Worm (Caenorhabditis elegans): Measurements from ENCODE around the gene cal-8.

Gene cal-8

DNA sequence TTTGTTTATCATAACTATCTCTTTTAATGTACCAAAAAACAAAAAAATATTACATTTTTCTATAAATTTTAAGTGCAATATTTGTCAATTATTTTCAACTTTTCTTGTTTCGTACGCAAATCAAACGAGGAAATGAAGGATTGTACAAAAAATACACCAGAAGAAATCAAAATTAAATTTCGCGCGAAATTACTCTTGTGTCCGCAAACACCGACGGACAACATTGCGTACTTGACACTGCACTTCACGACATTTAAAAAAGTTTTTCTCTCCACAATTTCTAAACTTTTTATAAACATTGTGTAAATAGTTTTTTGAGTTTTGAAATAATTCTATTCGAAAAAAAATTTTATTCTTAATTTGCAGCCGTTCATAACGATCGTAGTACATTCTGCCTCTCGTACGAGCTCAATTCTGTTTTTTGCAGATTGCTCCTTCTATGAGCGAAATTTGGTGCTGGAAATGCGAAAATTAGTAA, 7.9 kb downstream of the cal-8 start, which contains the start of gene mrps-16 (continued):
- TF ChIP-seq ceh-20 (GFP tag; IDR thresholded peaks at IDR 0.05) (no peak), nhr-111 (GFP tag; optimal IDR thresholded peaks at IDR 0.05) (no peak), spr-3 (GFP tag; optimal IDR thresholded peaks at IDR 0.05) (no peak), lim-7 (GFP tag; IDR thresholded peaks at IDR 0.05) (no peak), dmd-8 (GFP tag; IDR thresholded peaks at IDR 0.05) (no peak), vab-7 (GFP tag; IDR thresholded peaks at IDR 0.05) (no peak), aly-2 (tag; optimal IDR thresholded peaks at IDR 0.05) (no peak), lir-3 (tag; optimal IDR thresholded peaks at IDR 0.05) (no peak), ctbp-1 (GFP tag; IDR thresholded peaks at IDR 0.05) (no peak), attf-4 (tag; optimal IDR thresholded peaks at IDR 0.05) (no peak), jun-1 (tag; optimal IDR thresholded peaks at IDR 0.05) (no peak), dpl-1 (GFP tag; optimal IDR thresholded peaks at IDR 0.05) (peak; percentile 96), daf-12 (tag; optimal IDR thresholded peaks at IDR 0.05) (no peak), Y48G9A.11 (GFP tag; IDR thresholded peaks at IDR 0.05) (no peak), Y5F2A.4 (GFP tag; optimal IDR thresholded peaks at IDR 0.05) (no peak), lin-13 (GFP tag; optimal IDR thresholded peaks at IDR 0.05) (no peak), ztf-11 (tag; optimal IDR thresholded peaks at IDR 0.05) (no peak), unc-130 (GFP tag; optimal IDR thresholded peaks at IDR 0.05) (no peak), nhr-237 (tag; optimal IDR thresholded peaks at IDR 0.05) (no peak), daf-19 (GFP tag; conservative IDR thresholded peaks at IDR 0.05) (0 out of 2 replicates have a peak, but pooled peaks have one; percentile 48), hif-1 (tag; optimal IDR thresholded peaks at IDR 0.05) (no peak), daf-16 (GFP tag; optimal IDR thresholded peaks at IDR 0.05) (no peak), daf-16 (tag; optimal IDR thresholded peaks at IDR 0.05) (peak; percentile 31)

DNA sequence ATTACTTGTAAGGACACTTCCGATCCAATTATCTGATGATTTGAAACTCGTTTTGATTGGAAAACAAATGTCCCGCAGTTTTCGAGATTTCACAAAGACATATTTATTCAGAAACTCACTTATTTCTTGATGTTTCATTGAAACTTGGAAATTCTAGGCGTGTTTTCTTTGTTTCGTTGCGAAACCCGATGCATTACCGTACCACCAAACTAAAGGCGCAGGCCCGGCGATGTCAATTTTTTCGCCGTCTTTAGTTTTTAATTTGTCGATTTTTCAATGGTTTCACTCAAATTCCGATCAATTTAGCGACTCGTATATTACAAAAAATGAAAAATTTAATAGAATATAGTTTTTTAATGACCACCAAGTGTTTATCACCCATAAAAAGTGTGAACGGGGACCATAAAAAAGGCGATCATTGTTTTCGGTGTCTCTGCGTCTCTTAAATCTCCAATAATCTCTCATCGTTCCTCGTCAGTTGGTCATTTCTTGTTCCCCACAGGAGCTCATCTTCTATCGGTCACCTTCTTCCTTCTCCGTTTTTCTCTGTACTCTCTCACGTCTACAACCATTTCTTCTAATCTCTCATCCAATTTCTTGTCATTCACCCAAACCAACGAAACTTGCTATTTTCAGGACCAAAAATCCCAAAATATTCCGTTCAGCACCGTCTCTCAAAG, 16.0 kb downstream of the cal-8 start, which contains the start of gene clr-1:
Gene clr-1, plus strand, starts transcription at position 630 of the 680 bp plus-strand sequence.
- no peak for TF ChIP-seq arid-1 (GFP tag; conservative IDR thresholded peaks at IDR 0.05)
- TF ChIP-seq daf-19 (GFP tag; conservative IDR thresholded peaks at IDR 0.05), result 0 out of 2 replicates have a peak, but pooled peaks have one; percentile 36
- TF ChIP-seq fkh-10 (GFP tag; optimal IDR thresholded peaks at IDR 0.05), result no peak
- no peak for TF ChIP-seq nhr-48 (tag; optimal IDR thresholded peaks at IDR 0.05)
- no peak for TF ChIP-seq mxl-2 (GFP tag; conservative IDR thresholded peaks at IDR 0.05)
- no peak for TF ChIP-seq D1046.2 (GFP tag; IDR thresholded peaks at IDR 0.05)
- no peak for TF ChIP-seq dmd-9 (GFP tag; IDR thresholded peaks at IDR 0.05)
- no peak for TF ChIP-seq F49E8.2 (tag; optimal IDR thresholded peaks at IDR 0.05; ENCODE audit: borderline replicate concordance)
- no peak for TF ChIP-seq ZK546.5 (tag; optimal IDR thresholded peaks at IDR 0.05)
- peak in 1 of 2 experiments; percentile 29 for TF ChIP-seq unc-62 (GFP tag; optimal IDR thresholded peaks at IDR 0.05 in 1 of 2)
- no peak for TF ChIP-seq unc-62 (tag; optimal IDR thresholded peaks at IDR 0.05)
- 0 out of 2 replicates have a peak, but pooled peaks have one; percentile 32 for TF ChIP-seq php-3 (GFP tag; IDR thresholded peaks at IDR 0.05)
- TF ChIP-seq ceh-44 (GFP tag; IDR thresholded peaks at IDR 0.05), result no peak
- no peak for TF ChIP-seq saeg-2 (GFP tag; IDR thresholded peaks at IDR 0.05)
- TF ChIP-seq lin-38 (GFP tag; IDR thresholded peaks at IDR 0.05), result peak; percentile 33; the same call in 1 of the 2 replicates
- no peak for TF ChIP-seq nhr-77 (tag; optimal IDR thresholded peaks at IDR 0.05)

DNA sequence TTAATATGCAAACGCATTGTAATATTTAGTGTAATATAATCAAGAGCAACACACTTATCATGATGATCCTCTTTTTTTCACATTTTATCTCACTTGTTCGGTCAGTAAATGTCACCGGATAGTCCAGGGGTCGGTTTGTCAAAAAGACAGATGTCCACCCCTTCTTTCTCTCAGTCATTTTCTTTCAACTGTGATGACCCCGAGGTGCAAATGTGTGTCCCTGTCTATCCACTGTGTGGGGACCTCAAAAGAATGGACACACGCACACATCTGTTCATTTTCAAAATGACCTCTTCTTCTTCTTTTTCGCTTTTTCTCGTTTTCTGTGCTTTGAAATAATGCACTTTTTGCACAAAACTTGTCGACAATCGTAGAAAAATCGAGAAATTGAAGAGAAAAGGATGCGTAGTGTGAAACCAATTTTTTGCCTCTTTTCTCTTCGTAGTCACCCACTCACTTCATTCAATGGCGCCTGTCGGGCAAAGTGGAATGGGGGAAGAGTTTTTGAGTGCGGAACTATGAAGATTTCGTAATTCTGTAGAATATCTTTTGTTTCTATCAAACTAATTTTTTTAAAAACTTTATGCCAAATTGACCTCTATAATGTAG, 18.0 kb downstream of the cal-8 start:
- TF ChIP-seq lsy-2 (tag; optimal IDR thresholded peaks at IDR 0.05) (peak in 1 of 2 experiments; percentile 10), nhr-28 (tag; optimal IDR thresholded peaks at IDR 0.05) (peak; percentile 48), snpc-4 (tag; optimal IDR thresholded peaks at IDR 0.05) (no peak), hmg-1.1 (GFP tag; IDR thresholded peaks at IDR 0.05) (0 out of 2 replicates have a peak, but pooled peaks have one; percentile 32), hlh-30 (tag; optimal IDR thresholded peaks at IDR 0.05; ENCODE audit: insufficient read depth) (peak; percentile 10), nhr-77 (tag; optimal IDR thresholded peaks at IDR 0.05) (no peak), vab-7 (GFP tag; IDR thresholded peaks at IDR 0.05) (no peak), hlh-11 (tag; optimal IDR thresholded peaks at IDR 0.05) (peak; percentile 40), nhr-11 (tag; optimal IDR thresholded peaks at IDR 0.05) (peak; percentile 21), snpc-1.2 (GFP tag; IDR thresholded peaks at IDR 0.05) (no peak), unc-62 (GFP tag; optimal IDR thresholded peaks at IDR 0.05 in 1 of 2) (peak in 1 of 2 experiments; percentile 56), unc-62 (tag; optimal IDR thresholded peaks at IDR 0.05) (no peak), mep-1 (tag; optimal IDR thresholded peaks at IDR 0.05) (peak; percentile 13)

Data from whole organism, L4 larva.